Worm (Caenorhabditis elegans): ENCODE results near the gene hsp-12.2.

ce11 chrIII:8121923-8122322 is 16.0 kb upstream of the hsp-12.2 start:
- TF ChIP-seq him-1 (tag; optimal IDR thresholded peaks at IDR 0.05) = no peak
- no peak for TF ChIP-seq W03F9.2 (tag; optimal IDR thresholded peaks at IDR 0.05)

Data from whole organism, L4/young adult.